Fruit fly (Drosophila melanogaster) whole organism, embryonic: ENCODE measurements around the gene CG10435.

Source experiments
- CG10321 ChIP-seq: fragments of 200-800 bp; sonication (Bioruptor generic); IDR thresholded peaks from 2 replicates; pipeline ENCODE4 v1.3.6; 2022; ENCODE audit warnings: missing biosample characterization, missing genetic modification characterization
- CG10462 ChIP-seq: fragments of 200-800 bp; sonication (Bioruptor generic); optimal IDR thresholded peaks from 2 replicates; lab custom pipeline; 2016; ENCODE audit warnings: missing biosample characterization, missing genetic modification characterization
- CG13296 ChIP-seq: fragments of 200-800 bp; sonication (Bioruptor generic); optimal IDR thresholded peaks from 3 replicates; lab custom pipeline; 2018; ENCODE audit warnings: missing biosample characterization, mild to moderate bottlenecking, missing genetic modification characterization
- CG13624 ChIP-seq: fragments of 200-800 bp; sonication (Bioruptor generic); optimal IDR thresholded peaks from 2 replicates; lab custom pipeline; 2016; ENCODE audit warnings: missing biosample characterization, missing genetic modification characterization
- CG15514 ChIP-seq: fragments of 200-800 bp; sonication (Bioruptor generic); optimal IDR thresholded peaks from 3 replicates; lab custom pipeline; 2017; ENCODE audit warnings: missing biosample characterization, missing genetic modification characterization, mild to moderate bottlenecking, moderate library complexity, missing genetic modification reagents
- CG16779 ChIP-seq: fragments of 200-800 bp; sonication (Bioruptor generic); IDR thresholded peaks from 2 replicates; pipeline ENCODE4 v1.3.6; 2022; ENCODE audit warnings: missing biosample characterization, missing genetic modification characterization
- CG17359 ChIP-seq: fragments of 200-800 bp; sonication (Bioruptor generic); optimal IDR thresholded peaks from 3 replicates; lab custom pipeline; 2018; ENCODE audit warnings: missing biosample characterization, mild to moderate bottlenecking, missing genetic modification characterization, moderate library complexity
- CG32767 ChIP-seq: fragments of 200-800 bp; sonication (Bioruptor generic); IDR thresholded peaks from 2 replicates; pipeline ENCODE4 v1.3.6; 2022; ENCODE audit warnings: missing biosample characterization, missing genetic modification characterization
- CG3847 ChIP-seq: fragments of 200-800 bp; sonication (Bioruptor generic); IDR thresholded peaks from 2 replicates; pipeline ENCODE4 v1.3.6; 2022; ENCODE audit warnings: missing biosample characterization, missing genetic modification characterization
- CG4404 ChIP-seq: fragments of 200-800 bp; sonication (Bioruptor generic); IDR thresholded peaks from 2 replicates; pipeline ENCODE4 v1.3.6; 2022; ENCODE audit warnings: missing biosample characterization, missing genetic modification characterization
- CG6813 ChIP-seq: fragments of 200-800 bp; sonication (Bioruptor generic); optimal IDR thresholded peaks from 2 replicates; lab custom pipeline; 2017; ENCODE audit warnings: missing biosample characterization, missing genetic modification characterization, mild to moderate bottlenecking, moderate library complexity, missing genetic modification reagents
- CG7987 ChIP-seq: fragments of 200-800 bp; sonication (Bioruptor generic); optimal IDR thresholded peaks from 2 replicates; lab custom pipeline; 2018; ENCODE audit warnings: missing biosample characterization, mild to moderate bottlenecking, missing genetic modification characterization, moderate library complexity
- CG8388 ChIP-seq: fragments of 200-800 bp; sonication (Bioruptor generic); optimal IDR thresholded peaks from 2 replicates; lab custom pipeline; 2019; ENCODE audit warnings: missing biosample characterization, mild to moderate bottlenecking, missing genetic modification characterization, moderate library complexity
- CG8944 ChIP-seq: fragments of 200-800 bp; sonication (Bioruptor generic); optimal IDR thresholded peaks from 3 replicates; lab custom pipeline; 2016; ENCODE audit warnings: missing biosample characterization, missing genetic modification characterization
- CG9215 ChIP-seq: fragments of 200-800 bp; sonication (Bioruptor generic); IDR thresholded peaks from 2 replicates; pipeline ENCODE4 v1.3.6; 2022; ENCODE audit warnings: missing biosample characterization, missing genetic modification characterization
- CHES-1-like ChIP-seq: fragments of 200-800 bp; sonication (Bioruptor generic); optimal IDR thresholded peaks from 2 replicates; lab custom pipeline; 2016; ENCODE audit warnings: missing biosample characterization, missing genetic modification characterization
- D19A ChIP-seq: fragments of 200-800 bp; optimal IDR thresholded peaks from 3 replicates; lab custom pipeline; 2019; ENCODE audit warnings: missing biosample characterization, mild to moderate bottlenecking, missing genetic modification characterization, moderate library complexity
- Dll ChIP-seq: fragments of 200-800 bp; sonication (Bioruptor generic); IDR thresholded peaks from 4 replicates; pipeline ENCODE4 v1.3.6; 2022; ENCODE audit warnings: missing biosample characterization, missing genetic modification characterization; ENCODE audit not compliant: partially characterized antibody
- Doc2 ChIP-seq: fragments of 200-800 bp; sonication (Bioruptor generic); IDR thresholded peaks from 2 replicates; pipeline ENCODE4 v1.3.6; 2022; ENCODE audit warnings: missing biosample characterization, missing genetic modification characterization
- Doc3 ChIP-seq: fragments of 200-800 bp; sonication (Bioruptor generic); IDR thresholded peaks from 3 replicates; pipeline ENCODE4 v1.3.6; 2022; ENCODE audit warnings: missing biosample characterization, missing genetic modification characterization; ENCODE audit not compliant: partially characterized antibody
- ERR ChIP-seq: fragments of 200-800 bp; sonication (Bioruptor generic); optimal IDR thresholded peaks from 2 replicates; lab custom pipeline; 2016; ENCODE audit warnings: missing biosample characterization, missing genetic modification characterization
- Elba2 ChIP-seq: fragments of 200-800 bp; sonication (Bioruptor generic); optimal IDR thresholded peaks from 3 replicates; lab custom pipeline; 2016; ENCODE audit warnings: missing biosample characterization, missing genetic modification characterization
- HLHmδ ChIP-seq: fragments of 200-800 bp; sonication (Bioruptor generic); optimal IDR thresholded peaks from 2 replicates; lab custom pipeline; 2018; ENCODE audit warnings: missing biosample characterization, mild to moderate bottlenecking, missing genetic modification characterization, moderate library complexity
- Med ChIP-seq: fragments of 200-800 bp; sonication (Bioruptor generic); peaks from one replicate; lab custom pipeline; 2016; ENCODE audit warnings: missing biosample characterization, missing genetic modification characterization, mild to moderate bottlenecking, inconsistent platforms, moderate library complexity
- Mes4 ChIP-seq: fragments of 200-800 bp; sonication (Bioruptor generic); optimal IDR thresholded peaks from 2 replicates; lab custom pipeline; 2016; ENCODE audit warnings: missing biosample characterization, missing genetic modification characterization
- Oaz ChIP-seq: fragments of 200-800 bp; sonication (Bioruptor generic); IDR thresholded peaks from 2 replicates; pipeline ENCODE4 v1.3.6; 2022; ENCODE audit warnings: missing biosample characterization, missing genetic modification characterization
- Rx ChIP-seq: fragments of 200-800 bp; sonication (Bioruptor generic); IDR thresholded peaks from 2 replicates; pipeline ENCODE4 v1.3.6; 2022; ENCODE audit warnings: missing biosample characterization, missing genetic modification characterization
- Scr ChIP-seq: fragments of 200-800 bp; sonication (Bioruptor generic); IDR thresholded peaks from 2 replicates; pipeline ENCODE4 v1.3.6; 2022; ENCODE audit warnings: missing biosample characterization, missing genetic modification characterization; ENCODE audit not compliant: partially characterized antibody
- bcd ChIP-seq: fragments of 200-800 bp; sonication (Bioruptor generic); optimal IDR thresholded peaks from 2 replicates; lab custom pipeline; 2017; ENCODE audit warnings: missing biosample characterization, mild to moderate bottlenecking, missing genetic modification characterization
- cad ChIP-seq: fragments of >200 bp; optimal IDR thresholded peaks from 2 replicates; lab custom pipeline; 2017; ENCODE audit warnings: missing biosample characterization, missing genetic modification characterization
- chm ChIP-seq: fragments of 200-800 bp; sonication (Bioruptor generic); IDR thresholded peaks from 2 replicates; pipeline ENCODE4 v1.3.6; 2022; ENCODE audit warnings: missing biosample characterization, missing genetic modification characterization
- crc ChIP-seq: fragments of 200-800 bp; sonication (Bioruptor generic); optimal IDR thresholded peaks from 2 replicates; lab custom pipeline; 2016; ENCODE audit warnings: missing biosample characterization, missing genetic modification characterization
- dpn ChIP-seq, 2 experiments: fragments of 200-800 bp; sonication (Bioruptor generic); optimal IDR thresholded peaks; 3 replicates each; lab custom pipeline; 2016; ENCODE audit warnings: missing biosample characterization in 2 of 2, missing genetic modification characterization in 2 of 2
- ewg ChIP-seq: fragments of 200-800 bp; sonication (Bioruptor generic); optimal IDR thresholded peaks from 3 replicates; lab custom pipeline; 2017; ENCODE audit warnings: mild to moderate bottlenecking, missing biosample characterization, missing genetic modification reagents, missing genetic modification characterization
- grau ChIP-seq: fragments of 200-800 bp; optimal IDR thresholded peaks from 3 replicates; lab custom pipeline; 2019; ENCODE audit warnings: missing biosample characterization, mild to moderate bottlenecking, missing genetic modification characterization, moderate library complexity
- gro ChIP-seq: fragments of 200-800 bp; sonication (Bioruptor generic); optimal IDR thresholded peaks from 2 replicates; lab custom pipeline; 2016; ENCODE audit warnings: missing biosample characterization, missing genetic modification characterization
- gt ChIP-seq: fragments of 200-800 bp; sonication (Bioruptor generic); IDR thresholded peaks from 2 replicates; pipeline ENCODE4 v1.3.6; 2022; ENCODE audit warnings: missing biosample characterization, missing genetic modification characterization
- hb ChIP-seq: fragments of 200-800 bp; sonication (Bioruptor generic); IDR thresholded peaks from 3 replicates; pipeline ENCODE4 v1.3.6; 2022; ENCODE audit warnings: missing biosample characterization, missing genetic modification characterization; ENCODE audit not compliant: partially characterized antibody
- kni ChIP-seq: fragments of 200-800 bp; sonication (Bioruptor generic); optimal IDR thresholded peaks from 3 replicates; lab custom pipeline; 2017; ENCODE audit warnings: mild to moderate bottlenecking, missing biosample characterization, missing genetic modification reagents, missing genetic modification characterization
- maf-S ChIP-seq: fragments of 200-800 bp; sonication (Bioruptor generic); optimal IDR thresholded peaks from 2 replicates; lab custom pipeline; 2016; ENCODE audit warnings: missing biosample characterization, missing genetic modification characterization
- mirr ChIP-seq: fragments of 200-800 bp; sonication (Bioruptor generic); optimal IDR thresholded peaks from 3 replicates; lab custom pipeline; 2018; ENCODE audit warnings: missing biosample characterization, mild to moderate bottlenecking, missing genetic modification characterization
- nom ChIP-seq: fragments of 200-800 bp; sonication (Bioruptor generic); optimal IDR thresholded peaks from 2 replicates; lab custom pipeline; 2017; ENCODE audit warnings: missing biosample characterization, missing genetic modification characterization, mild to moderate bottlenecking, moderate library complexity, missing genetic modification reagents
- otp ChIP-seq: fragments of 200-800 bp; sonication (Bioruptor generic); IDR thresholded peaks from 3 replicates; pipeline ENCODE4, ENCODE4 v1.3.6; 2022; ENCODE audit warnings: missing biosample characterization, missing genetic modification characterization
- pb ChIP-seq: fragments of 200-800 bp; sonication (Bioruptor generic); optimal IDR thresholded peaks from 3 replicates; lab custom pipeline; 2016; ENCODE audit warnings: missing biosample characterization, missing genetic modification characterization
- peb ChIP-seq: fragments of 200-800 bp; sonication (Bioruptor generic); IDR thresholded peaks from 2 replicates; pipeline ENCODE4 v1.3.6; 2022; ENCODE audit warnings: missing biosample characterization, missing genetic modification characterization
- run ChIP-seq: fragments of 200-800 bp; sonication (Bioruptor generic); optimal IDR thresholded peaks from 3 replicates; lab custom pipeline; 2018; ENCODE audit warnings: missing biosample characterization, mild to moderate bottlenecking, missing genetic modification characterization
- tio ChIP-seq: fragments of 200-800 bp; sonication (Bioruptor generic); optimal IDR thresholded peaks from 2 replicates; lab custom pipeline; 2017; ENCODE audit warnings: missing biosample characterization, missing genetic modification characterization, inconsistent platforms
- unc-4 ChIP-seq: fragments of 200-800 bp; sonication (Bioruptor generic); IDR thresholded peaks from 2 replicates; pipeline ENCODE4 v1.3.6; 2022; ENCODE audit warnings: missing biosample characterization, missing genetic modification characterization; ENCODE audit not compliant: partially characterized antibody
- zen ChIP-seq: fragments of 200-800 bp; sonication (Bioruptor generic); optimal IDR thresholded peaks from 3 replicates; lab custom pipeline; 2018; ENCODE audit warnings: missing biosample characterization, mild to moderate bottlenecking, missing genetic modification characterization, moderate library complexity

The CG10435 gene

DNA sequence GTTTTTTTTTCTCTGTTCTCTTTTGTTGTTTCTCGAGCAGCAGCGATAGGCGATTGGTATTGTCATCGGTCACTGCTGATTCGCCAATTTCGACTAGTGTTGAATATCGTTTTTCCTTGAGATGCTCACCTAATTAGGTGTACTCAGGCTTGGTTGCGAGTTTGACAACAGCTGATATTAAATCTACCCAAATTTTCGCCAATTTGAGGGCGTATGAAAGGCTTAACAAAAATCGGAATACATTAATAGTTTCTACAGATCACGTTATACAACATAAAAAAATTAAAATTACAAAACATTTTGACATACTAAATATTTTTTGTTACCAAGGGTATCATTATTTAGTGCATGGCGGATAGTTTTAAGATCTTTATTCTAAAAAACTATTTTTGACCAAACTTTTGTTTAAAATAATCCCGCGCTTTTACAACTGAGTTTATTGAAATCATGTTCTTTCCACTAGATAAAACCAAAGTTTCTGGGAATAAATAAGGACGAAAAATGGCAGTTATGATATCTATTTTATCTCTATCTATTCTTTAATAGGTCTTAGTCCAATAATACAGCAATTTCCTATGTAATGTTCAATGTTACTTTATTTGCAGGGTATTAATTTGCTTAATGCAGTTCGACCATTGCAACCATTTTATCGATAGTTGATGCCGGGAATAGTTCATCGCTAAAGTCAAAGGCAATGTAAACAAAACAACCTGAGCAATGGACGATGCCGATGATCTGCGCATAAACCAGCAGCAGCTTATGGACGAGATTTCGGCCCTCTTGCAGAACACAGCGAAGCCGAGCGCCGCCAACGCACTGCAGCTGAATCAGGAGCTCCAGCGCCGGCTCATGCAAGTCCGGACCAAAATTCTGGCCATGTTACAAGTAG lies at the start of gene CG10435, which contains the start of gene Pbp95 (continued):
- TF ChIP-seq CG10462 (GFP tag; lab: Kevin White, UChicago) (no peak), bcd (GFP tag; lab: Kevin White, UChicago) (peak; percentile 48), ERR (GFP tag; lab: Kevin White, UChicago) (no peak), CG32767 (GFP tag; lab: Robert Waterston, UW) (no peak), Doc2 (GFP tag; lab: Robert Waterston, UW) (no peak), dpn (GFP tag; optimal IDR thresholded peaks at IDR 0.05; lab: Kevin White, UChicago) (peak; percentile 43 to 48), nom (GFP tag; lab: Kevin White, UChicago) (no peak), pb (GFP tag; lab: Kevin White, UChicago) (no peak), CG10321 (GFP tag; lab: Robert Waterston, UW) (no peak), CG15514 (GFP tag; lab: Kevin White, UChicago) (peak; percentile 86), HLHmδ (GFP tag; lab: Kevin White, UChicago) (no peak), CG7987 (GFP tag; lab: Kevin White, UChicago) (peak; percentile 5), Dll (peak; percentile 80), CG16779 (GFP tag; lab: Robert Waterston, UW) (no peak), CG8388 (no peak), mirr (peak; percentile 21), CG4404 (no peak), CG3847 (GFP tag; lab: Robert Waterston, UW) (peak; percentile 60), kni (GFP tag; lab: Kevin White, UChicago) (no peak), Oaz (GFP tag; lab: Robert Waterston, UW) (peak; percentile 43), unc-4 (peak; percentile 66), chm (GFP tag; lab: Robert Waterston, UW) (0 out of 2 replicates have a peak, but pooled peaks have one; percentile 39), otp (peak; percentile 50; the same call in 1 of the 3 replicates), gro (GFP tag; lab: Kevin White, UChicago) (peak; percentile 62), Mes4 (GFP tag; lab: Kevin White, UChicago) (no peak), CG6813 (GFP tag; lab: Kevin White, UChicago) (no peak), gt (GFP tag; lab: Robert Waterston, UW) (no peak), zen (tag; lab: Kevin White, UChicago) (no peak), CG8944 (GFP tag; lab: Kevin White, UChicago) (peak; percentile 24), maf-S (peak; percentile 10), Doc3 (GFP tag; lab: Robert Waterston, UW) (peak; percentile 66), crc (GFP tag; lab: Kevin White, UChicago) (peak; percentile 51), peb (no peak), grau (no peak), Scr (GFP tag; lab: Robert Waterston, UW) (peak; percentile 72), cad (GFP tag; lab: Kevin White, UChicago) (no peak), hb (GFP tag; lab: Robert Waterston, UW) (peak; percentile 62; the same call in 1 of the 3 replicates), Elba2 (GFP tag; lab: Kevin White, UChicago) (peak; percentile 78), CG17359 (peak; percentile 51), CG13296 (GFP tag; lab: Kevin White, UChicago) (no peak), CG9215 (peak; percentile 62), Rx (GFP tag; lab: Robert Waterston, UW) (peak; percentile 56), tio (GFP tag; lab: Kevin White, UChicago) (no peak), CHES-1-like (GFP tag; lab: Kevin White, UChicago) (peak; percentile 60), ewg (GFP tag; lab: Kevin White, UChicago) (no peak), Med (peak; percentile 95), CG13624 (peak; percentile 66), D19A (tag; lab: Kevin White, UChicago) (peak; percentile 88), run (tag; lab: Kevin White, UChicago) (no peak)
